Worm (Caenorhabditis elegans): ENCODE data around the gene nspe-3.

DNA sequence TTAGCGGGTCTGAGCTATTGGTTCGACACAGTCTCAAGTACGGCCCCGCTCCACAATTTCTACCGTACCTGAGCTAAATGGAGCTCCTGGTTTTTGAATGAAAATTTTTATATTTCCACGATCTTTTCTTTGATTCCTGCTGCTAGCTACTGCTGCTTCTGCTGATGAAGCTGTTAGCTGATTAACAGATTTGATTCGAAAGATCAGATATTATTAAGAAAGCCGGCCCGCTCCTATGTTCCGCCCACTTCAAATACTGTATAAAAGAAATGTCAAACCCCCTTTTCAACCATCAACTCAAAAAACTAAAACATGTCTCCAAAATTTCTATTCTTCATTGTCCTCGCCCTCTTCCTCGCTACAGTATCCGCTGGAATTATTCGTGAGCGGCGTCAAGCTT is at the start of gene nspe-3:
- TF ChIP-seq pqm-1 (tag; optimal IDR thresholded peaks at IDR 0.05) (no peak), nhr-11 (tag; optimal IDR thresholded peaks at IDR 0.05) (no peak), elt-3 (tag; optimal IDR thresholded peaks at IDR 0.05) (no peak), snpc-4 (tag; optimal IDR thresholded peaks at IDR 0.05) (no peak), aly-2 (tag; optimal IDR thresholded peaks at IDR 0.05) (no peak), nfya-1 (tag; optimal IDR thresholded peaks at IDR 0.05; ENCODE audit: insufficient read depth) (no peak), skn-1 (tag; optimal IDR thresholded peaks at IDR 0.05) (no peak), ceh-28 (tag; optimal IDR thresholded peaks at IDR 0.05) (no peak), tbx-2 (tag; optimal IDR thresholded peaks at IDR 0.05) (no peak)
